Fruit fly (Drosophila melanogaster): Measurements from ENCODE around the gene tal-1A.

tal-1A gene

dm6 chr3R:13801184-13802056, 11.5 kb upstream of the tal-1A start:
- TF ChIP-seq CG17806 (tag; optimal IDR thresholded peaks at IDR 0.05) (no peak), CG4496 (GFP tag; IDR thresholded peaks at IDR 0.05) (0 out of 3 replicates have a peak, but pooled peaks have one; percentile 30), CG32121 (GFP tag; IDR thresholded peaks at IDR 0.05) (no peak), Snoo (tag; optimal IDR thresholded peaks at IDR 0.05) (no peak), CG12605 (GFP tag; IDR thresholded peaks at IDR 0.05) (0 out of 2 replicates have a peak, but pooled peaks have one; percentile 10)

- TF ChIP-seq CG4496 (GFP tag; IDR thresholded peaks at IDR 0.05), result no peak
- 0 out of 2 replicates have a peak, but pooled peaks have one; percentile 2 for TF ChIP-seq CG12605 (GFP tag; IDR thresholded peaks at IDR 0.05)
Observed at dm6 chr3R:13802057-13802817, 10.7 kb upstream of the tal-1A start.

- TF ChIP-seq Pif1B (GFP tag; optimal IDR thresholded peaks at IDR 0.05), result no peak
- no peak for TF ChIP-seq CG13204 (GFP tag; optimal IDR thresholded peaks at IDR 0.05)
- TF ChIP-seq CG10348 (GFP tag; IDR thresholded peaks at IDR 0.05), result no peak
- TF ChIP-seq CG34367 (tag; optimal IDR thresholded peaks at IDR 0.05), result no peak
- TF ChIP-seq CG32121 (GFP tag; IDR thresholded peaks at IDR 0.05), result no peak
- TF ChIP-seq CG12605 (GFP tag; IDR thresholded peaks at IDR 0.05), result no peak
- no peak for TF ChIP-seq CG15710 (tag; optimal IDR thresholded peaks at IDR 0.05)
- TF ChIP-seq CG8301 (tag; optimal IDR thresholded peaks at IDR 0.05), result no peak
- no peak for TF ChIP-seq EcR (GFP tag; optimal IDR thresholded peaks at IDR 0.05)
- no peak for TF ChIP-seq CG9948 (tag; optimal IDR thresholded peaks at IDR 0.05)
- TF ChIP-seq CG17806 (tag; optimal IDR thresholded peaks at IDR 0.05), result no peak
- no peak for TF ChIP-seq Pif1A (GFP tag; optimal IDR thresholded peaks at IDR 0.05)
- TF ChIP-seq CG4496 (GFP tag; IDR thresholded peaks at IDR 0.05), result no peak
- TF ChIP-seq Snoo (tag; optimal IDR thresholded peaks at IDR 0.05), result no peak
- no peak for TF ChIP-seq fd96Ca (GFP tag; IDR thresholded peaks at IDR 0.05)
- TF ChIP-seq CG14655 (GFP tag; optimal IDR thresholded peaks at IDR 0.05), result no peak
- no peak for TF ChIP-seq Ets98B (GFP tag; IDR thresholded peaks at IDR 0.05)
Observed at dm6 chr3R:13803185-13803887, 9.6 kb upstream of the tal-1A start.

- TF ChIP-seq CG8159 (tag; optimal IDR thresholded peaks at IDR 0.05), result peak; percentile 57
- TF ChIP-seq CG13204 (GFP tag; optimal IDR thresholded peaks at IDR 0.05), result no peak
- peak; percentile 39 for TF ChIP-seq CG14655 (GFP tag; optimal IDR thresholded peaks at IDR 0.05)
- no peak for TF ChIP-seq CG12605 (GFP tag; IDR thresholded peaks at IDR 0.05)
- no peak for TF ChIP-seq gl (tag; optimal IDR thresholded peaks at IDR 0.05)
- TF ChIP-seq rn (GFP tag; IDR thresholded peaks at IDR 0.05), result no peak
- TF ChIP-seq CG17806 (tag; optimal IDR thresholded peaks at IDR 0.05), result no peak
- no peak for TF ChIP-seq Snoo (tag; optimal IDR thresholded peaks at IDR 0.05)
- no peak for TF ChIP-seq CG4496 (GFP tag; IDR thresholded peaks at IDR 0.05)
- no peak for TF ChIP-seq CG10348 (GFP tag; IDR thresholded peaks at IDR 0.05)
- TF ChIP-seq EcR (GFP tag; optimal IDR thresholded peaks at IDR 0.05), result no peak
- TF ChIP-seq Pif1A (GFP tag; optimal IDR thresholded peaks at IDR 0.05), result no peak
- no peak for TF ChIP-seq Pif1B (GFP tag; optimal IDR thresholded peaks at IDR 0.05)
- no peak for TF ChIP-seq CG34367 (tag; optimal IDR thresholded peaks at IDR 0.05)
- TF ChIP-seq CG15710 (tag; optimal IDR thresholded peaks at IDR 0.05), result peak; percentile 19
- TF ChIP-seq fd96Ca (GFP tag; IDR thresholded peaks at IDR 0.05), result no peak
- TF ChIP-seq CG8301 (tag; optimal IDR thresholded peaks at IDR 0.05), result no peak
- no peak for TF ChIP-seq CG32121 (GFP tag; IDR thresholded peaks at IDR 0.05)
- TF ChIP-seq CG9948 (tag; optimal IDR thresholded peaks at IDR 0.05), result peak; percentile 1
Observed at dm6 chr3R:13803892-13804710, 8.8 kb upstream of the tal-1A start.

dm6 chr3R:13804971-13805603, 7.8 kb upstream of the tal-1A start:
- TF ChIP-seq fd96Ca (GFP tag; IDR thresholded peaks at IDR 0.05), result no peak
- TF ChIP-seq CG34367 (tag; optimal IDR thresholded peaks at IDR 0.05), result no peak
- TF ChIP-seq CG8159 (tag; optimal IDR thresholded peaks at IDR 0.05), result no peak
- no peak for TF ChIP-seq CG8301 (tag; optimal IDR thresholded peaks at IDR 0.05)
- peak; percentile 42; the same call in 1 of the 2 replicates for TF ChIP-seq CG32121 (GFP tag; IDR thresholded peaks at IDR 0.05)
- 0 out of 2 replicates have a peak, but pooled peaks have one; percentile 15 for TF ChIP-seq Ets98B (GFP tag; IDR thresholded peaks at IDR 0.05)

Data from whole organism, pupa.